Fruit fly (Drosophila melanogaster): Measurements from ENCODE around the gene Aven.

dm6 chrX:12631317-12632156, 2.1 kb upstream of the Aven start, which contains the start of gene Tomosyn:
- no peak for TF ChIP-seq usp (GFP tag; optimal IDR thresholded peaks at IDR 0.05)
- TF ChIP-seq CG8478 (optimal IDR thresholded peaks at IDR 0.05): no peak
- TF ChIP-seq psq (optimal IDR thresholded peaks at IDR 0.05): no peak
- TF ChIP-seq EcR (GFP tag; optimal IDR thresholded peaks at IDR 0.05): no peak
- TF ChIP-seq pan (optimal IDR thresholded peaks at IDR 0.05): no peak

Measured in whole organism.